Worm (Caenorhabditis elegans) whole organism, early embryonic: Measurements from ENCODE around the gene C34C12.6.

Experiments
- B0310.2 ChIP-seq: sonication (generic microtip); optimal IDR thresholded peaks from 2 replicates; lab custom pipeline; 2016; ENCODE audit warnings: mild to moderate bottlenecking, missing genetic modification characterization, missing compliant biosample characterization
- ets-7 ChIP-seq: sonication (generic microtip); optimal IDR thresholded peaks from 2 replicates; lab custom pipeline; 2016; ENCODE audit warnings: missing genotype, missing genetic modification characterization, missing compliant biosample characterization
- hmbx-1 ChIP-seq: sonication (generic microtip); optimal IDR thresholded peaks from 2 replicates; lab custom pipeline; 2016; ENCODE audit warnings: mild to moderate bottlenecking, missing genetic modification characterization, missing compliant biosample characterization
- hmg-4 ChIP-seq: fragments of 200-800 bp; sonication (Bioruptor generic); optimal IDR thresholded peaks from 2 replicates; lab custom pipeline; 2018; ENCODE audit warnings: mild to moderate bottlenecking, missing genetic modification characterization, missing compliant biosample characterization
- tbx-37 ChIP-seq: fragments of 200-800 bp; sonication (Bioruptor generic); conservative IDR thresholded peaks from 2 replicates; pipeline ENCODE4 v1.3.6; 2022; ENCODE audit warnings: missing genetic modification reagents, missing genetic modification characterization, missing compliant biosample characterization

DNA sequence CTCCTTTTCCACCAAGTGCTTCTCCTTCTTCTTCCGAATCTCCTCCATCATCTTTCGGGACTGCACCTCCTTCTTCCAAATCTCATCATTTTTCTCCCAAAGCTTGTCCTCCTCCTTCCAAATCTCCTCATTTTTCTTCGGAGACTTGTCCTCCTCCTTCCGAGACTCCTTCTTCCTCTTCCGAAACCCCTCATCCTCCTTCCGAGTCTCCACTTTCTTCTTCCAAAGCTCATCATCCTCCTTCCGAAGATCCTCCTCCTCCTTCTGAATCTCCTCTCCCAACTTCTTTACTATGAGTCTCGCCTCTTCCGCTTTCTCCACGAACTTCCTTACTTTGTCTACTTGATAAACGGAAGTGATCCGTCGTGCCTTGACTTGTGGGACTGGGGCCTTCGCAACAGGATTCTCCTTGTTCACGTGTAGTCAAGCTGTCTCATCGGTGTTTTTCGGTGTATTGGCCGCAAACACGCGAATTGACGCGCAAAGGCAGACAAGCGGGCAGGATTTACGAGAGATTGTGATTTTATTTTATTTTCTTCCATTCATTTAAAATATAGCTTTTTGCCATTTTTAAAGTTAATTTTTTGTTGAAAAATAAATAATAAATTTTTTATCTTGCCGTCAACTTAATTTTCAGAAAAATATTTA is 29.7 kb upstream of the C34C12.6 start, which contains the start of the genes K01A11.3 and C34C12.12:
- TF ChIP-seq hmbx-1 (tag; lab: Kevin White, UChicago): no peak
- no peak for TF ChIP-seq hmg-4 (GFP tag; lab: Kevin White, UChicago)
- TF ChIP-seq ets-7: no peak
- no peak for TF ChIP-seq tbx-37 (GFP tag; lab: Robert Waterston, UW)
- TF ChIP-seq B0310.2 (tag; lab: Kevin White, UChicago): no peak
